Fruit fly (Drosophila melanogaster) whole organism, pupa: Measurements from ENCODE around the gene CG31792.

Source experiments
- CG12605 ChIP-seq: fragments of 200-800 bp; sonication (Bioruptor generic); IDR thresholded peaks from 2 replicates; pipeline ENCODE4 v1.3.6; 2022; ENCODE audit warnings: missing biosample characterization, missing genetic modification characterization
- CG13204 ChIP-seq: fragments of 200-800 bp; sonication (Bioruptor generic); optimal IDR thresholded peaks from 2 replicates; lab custom pipeline; 2018; ENCODE audit warnings: missing biosample characterization, mild to moderate bottlenecking, missing genetic modification characterization, moderate library complexity
- CG17806 ChIP-seq: fragments of 200-800 bp; sonication (Bioruptor generic); optimal IDR thresholded peaks from 2 replicates; lab custom pipeline; 2018; ENCODE audit warnings: missing biosample characterization, mild to moderate bottlenecking, missing genetic modification characterization, moderate library complexity
- CG32121 ChIP-seq: fragments of 200-800 bp; sonication (Bioruptor generic); IDR thresholded peaks from 2 replicates; pipeline ENCODE4 v1.3.6; 2022; ENCODE audit warnings: missing biosample characterization, missing genetic modification characterization
- CG34367 ChIP-seq: fragments of 200-800 bp; sonication (Bioruptor generic); optimal IDR thresholded peaks from 2 replicates; lab custom pipeline; 2018; ENCODE audit warnings: missing biosample characterization, mild to moderate bottlenecking, missing genetic modification characterization
- CG4496 ChIP-seq: fragments of 200-800 bp; sonication (Bioruptor generic); IDR thresholded peaks from 3 replicates; pipeline ENCODE4 v1.3.6; 2022; ENCODE audit warnings: missing biosample characterization, missing genetic modification characterization
- CG8301 ChIP-seq: fragments of 200-800 bp; sonication (Bioruptor generic); optimal IDR thresholded peaks from 2 replicates; lab custom pipeline; 2018; ENCODE audit warnings: missing biosample characterization, mild to moderate bottlenecking, missing genetic modification characterization
- CG9948 ChIP-seq: fragments of 200-800 bp; sonication (Bioruptor generic); optimal IDR thresholded peaks from 2 replicates; lab custom pipeline; 2018; ENCODE audit warnings: missing biosample characterization, mild to moderate bottlenecking, missing genetic modification characterization, moderate library complexity
- D1 ChIP-seq: fragments of 200-800 bp; sonication (Bioruptor generic); optimal IDR thresholded peaks from 2 replicates; lab custom pipeline; 2018; ENCODE audit warnings: missing biosample characterization, mild to moderate bottlenecking, missing genetic modification characterization, moderate library complexity
- EcR ChIP-seq: fragments of 200-800 bp; sonication (Bioruptor generic); optimal IDR thresholded peaks from 3 replicates; lab custom pipeline; 2019; ENCODE audit warnings: missing biosample characterization, missing genetic modification characterization, mild to moderate bottlenecking, moderate library complexity, missing genetic modification reagents
- Pif1B ChIP-seq: fragments of 200-800 bp; sonication (Bioruptor generic); optimal IDR thresholded peaks from 3 replicates; lab custom pipeline; 2016; ENCODE audit warnings: missing biosample characterization, missing genetic modification characterization
- Snoo ChIP-seq: fragments of 200-800 bp; sonication (Bioruptor generic); optimal IDR thresholded peaks from 3 replicates; lab custom pipeline; 2017; ENCODE audit warnings: missing biosample characterization, mild to moderate bottlenecking, missing genetic modification characterization, inconsistent platforms
- fd96Ca ChIP-seq: fragments of 200-800 bp; sonication (Bioruptor generic); IDR thresholded peaks from 3 replicates; pipeline ENCODE4 v1.3.6; 2022; ENCODE audit warnings: missing biosample characterization, missing genetic modification characterization
- rn ChIP-seq: fragments of 200-800 bp; sonication (Bioruptor generic); IDR thresholded peaks from 2 replicates; pipeline ENCODE4 v1.3.6; 2022; ENCODE audit warnings: missing biosample characterization, missing genetic modification characterization

DNA sequence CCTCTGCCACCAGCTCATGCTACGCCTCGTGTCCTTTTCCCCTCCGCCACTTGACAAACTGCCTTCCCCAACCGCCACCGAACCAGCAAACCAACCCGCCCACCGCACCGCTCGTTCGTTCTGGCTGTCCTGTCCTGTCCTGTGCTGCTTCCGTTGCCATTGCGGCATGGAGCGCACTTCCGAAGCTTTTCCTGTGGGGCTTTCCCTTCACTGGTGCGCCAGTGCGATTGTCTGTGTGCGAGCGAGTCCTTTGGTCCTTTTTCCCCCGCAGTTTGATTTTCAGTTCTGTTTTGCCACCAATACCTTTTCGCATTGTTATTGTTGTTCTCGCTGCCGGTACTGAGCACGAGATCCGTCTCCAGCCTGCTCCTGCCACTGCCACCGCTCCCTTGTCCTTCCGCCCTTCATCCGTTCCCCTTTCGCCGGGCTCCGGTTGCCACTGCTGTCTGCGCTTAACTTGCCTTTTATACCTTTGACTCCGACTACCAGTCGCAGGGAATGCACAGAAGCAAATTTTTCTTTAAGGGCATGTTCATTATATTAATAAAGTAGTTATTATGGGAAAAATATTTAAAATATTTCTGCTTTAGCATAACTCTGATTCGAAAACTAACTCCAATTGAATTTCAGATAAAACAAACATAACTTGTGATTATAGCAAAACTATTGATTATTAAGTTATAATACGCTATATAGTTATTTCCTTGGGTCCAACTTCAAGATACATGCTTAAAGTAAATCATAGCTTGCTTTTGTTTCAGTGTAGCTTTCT is 26.9 kb downstream of the CG31792 start:
- peak; percentile 44 for TF ChIP-seq CG13204 (GFP tag; lab: Kevin White, UChicago)
- TF ChIP-seq D1 (tag; lab: Kevin White, UChicago) = no peak
- peak; percentile 74 for TF ChIP-seq CG9948 (tag; lab: Kevin White, UChicago)
- TF ChIP-seq CG4496 (GFP tag; lab: Robert Waterston, UW) = no peak
- TF ChIP-seq CG12605 = no peak
- no peak for TF ChIP-seq fd96Ca
- TF ChIP-seq CG8301 (tag; lab: Kevin White, UChicago) = peak; percentile 53
- no peak for TF ChIP-seq rn (GFP tag; lab: Robert Waterston, UW)
- no peak for TF ChIP-seq CG32121
- peak; percentile 21 for TF ChIP-seq Pif1B (GFP tag; lab: Kevin White, UChicago)
- peak; percentile 70 for TF ChIP-seq CG17806 (tag; lab: Kevin White, UChicago)
- TF ChIP-seq Snoo (tag; lab: Kevin White, UChicago) = peak; percentile 56
- peak; percentile 57 for TF ChIP-seq CG34367 (tag; lab: Kevin White, UChicago)
- no peak for TF ChIP-seq EcR (GFP tag; lab: Kevin White, UChicago)
